Worm (Caenorhabditis elegans): ENCODE data around the gene srh-146.
"Not testable (repeated sequence)": the region's sequence is repeated elsewhere in the genome, so short reads cannot be mapped to it uniquely, and the experiment has no call there.

Gene srh-146

DNA sequence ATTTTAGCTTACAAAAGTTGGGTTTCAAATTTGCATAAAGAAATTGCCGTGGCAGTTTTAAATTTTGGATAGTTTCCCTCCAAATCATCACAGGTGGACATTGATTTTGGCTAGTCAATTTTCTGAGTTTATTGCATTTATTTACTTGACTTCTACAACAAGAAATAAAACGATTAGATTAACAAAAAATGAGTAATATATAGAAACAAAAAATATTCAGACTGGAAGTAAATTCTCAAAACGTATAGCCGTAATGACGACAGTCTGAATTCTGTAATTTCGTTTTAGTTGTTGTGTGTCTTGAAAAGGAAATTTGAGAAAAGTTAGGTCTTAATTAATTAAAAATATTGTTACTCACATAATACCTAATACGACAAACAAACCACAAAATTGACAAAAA is 24.4 kb downstream of the srh-146 start, which contains the start of gene srw-141:
srw-141 (minus strand) TSS at position 101 of the 400 bp plus-strand sequence.
- TF ChIP-seq B0310.2 (tag; optimal IDR thresholded peaks at IDR 0.05) (no peak), flt-1 (GFP tag; IDR thresholded peaks at IDR 0.05) (no peak), ceh-13 (GFP tag; optimal IDR thresholded peaks at IDR 0.05) (no peak), sea-1 (GFP tag; conservative IDR thresholded peaks at IDR 0.05) (no peak), tra-4 (tag; optimal IDR thresholded peaks at IDR 0.05) (no peak), ama-1 (optimal IDR thresholded peaks at IDR 0.05) (no peak), scrt-1 (GFP tag; IDR thresholded peaks at IDR 0.05) (no peak)

ce11 chrV:2941405-2941804 is 27.4 kb downstream of the srh-146 start, which contains the start of gene srw-143:
TSS of gene srw-143 (minus strand) at chrV:2941505.
- TF ChIP-seq ceh-13 (GFP tag; optimal IDR thresholded peaks at IDR 0.05) = no peak
- no peak for TF ChIP-seq flt-1 (GFP tag; IDR thresholded peaks at IDR 0.05)
- TF ChIP-seq hmg-4 (GFP tag; optimal IDR thresholded peaks at IDR 0.05) = no peak
- no peak for TF ChIP-seq tbx-11 (GFP tag; IDR thresholded peaks at IDR 0.05)
- no peak for TF ChIP-seq scrt-1 (GFP tag; IDR thresholded peaks at IDR 0.05)
- TF ChIP-seq tra-4 (tag; optimal IDR thresholded peaks at IDR 0.05) = no peak
- TF ChIP-seq hmbx-1 (tag; optimal IDR thresholded peaks at IDR 0.05) = no peak
- TF ChIP-seq ets-7 (tag; optimal IDR thresholded peaks at IDR 0.05) = no peak
- no peak for TF ChIP-seq ama-1 (optimal IDR thresholded peaks at IDR 0.05)
- TF ChIP-seq hnd-1 (tag; optimal IDR thresholded peaks at IDR 0.05) = no peak
- no peak for TF ChIP-seq aly-1 (tag; optimal IDR thresholded peaks at IDR 0.05)
- no peak for TF ChIP-seq sea-1 (GFP tag; conservative IDR thresholded peaks at IDR 0.05)

- no peak for TF ChIP-seq ama-1 (optimal IDR thresholded peaks at IDR 0.05)
- TF ChIP-seq flt-1 (GFP tag; IDR thresholded peaks at IDR 0.05) = no peak
- no peak for TF ChIP-seq pes-1 (GFP tag; IDR thresholded peaks at IDR 0.05)
- TF ChIP-seq aly-1 (tag; optimal IDR thresholded peaks at IDR 0.05) = no peak
- no peak for TF ChIP-seq hmg-4 (GFP tag; optimal IDR thresholded peaks at IDR 0.05)
- TF ChIP-seq scrt-1 (GFP tag; IDR thresholded peaks at IDR 0.05) = no peak
- no peak for TF ChIP-seq ceh-13 (GFP tag; optimal IDR thresholded peaks at IDR 0.05)
- no peak for TF ChIP-seq hmbx-1 (tag; optimal IDR thresholded peaks at IDR 0.05)
- no peak for TF ChIP-seq sea-1 (GFP tag; conservative IDR thresholded peaks at IDR 0.05)
- TF ChIP-seq tbx-37 (GFP tag; conservative IDR thresholded peaks at IDR 0.05) = no peak
- no peak for TF ChIP-seq tra-4 (tag; optimal IDR thresholded peaks at IDR 0.05)
- TF ChIP-seq hnd-1 (tag; optimal IDR thresholded peaks at IDR 0.05) = no peak
- TF ChIP-seq ceh-36 (tag; optimal IDR thresholded peaks at IDR 0.05) = no peak
- no peak for TF ChIP-seq ets-7 (tag; optimal IDR thresholded peaks at IDR 0.05)
- no peak for TF ChIP-seq F13C5.2 (tag; optimal IDR thresholded peaks at IDR 0.05)
- TF ChIP-seq tbx-11 (GFP tag; IDR thresholded peaks at IDR 0.05) = no peak
- TF ChIP-seq B0310.2 (tag; optimal IDR thresholded peaks at IDR 0.05) = no peak
Observed at ce11 chrV:2942247-2942646, 28.2 kb downstream of the srh-146 start.

ce11 chrV:2943859-2944258 is 29.8 kb downstream of the srh-146 start, which contains the start of gene srw-137:
TSS of gene srw-137 (minus strand) at chrV:2943959.
- TF ChIP-seq scrt-1 (GFP tag; IDR thresholded peaks at IDR 0.05) = no peak
- TF ChIP-seq tbx-37 (GFP tag; conservative IDR thresholded peaks at IDR 0.05) = no peak
- no peak for TF ChIP-seq aly-1 (tag; optimal IDR thresholded peaks at IDR 0.05)
- no peak for TF ChIP-seq flt-1 (GFP tag; IDR thresholded peaks at IDR 0.05)
- no peak for TF ChIP-seq hnd-1 (tag; optimal IDR thresholded peaks at IDR 0.05)
- TF ChIP-seq pes-1 (GFP tag; IDR thresholded peaks at IDR 0.05) = no peak
- TF ChIP-seq ama-1 (optimal IDR thresholded peaks at IDR 0.05) = no peak
- no peak for TF ChIP-seq tra-4 (tag; optimal IDR thresholded peaks at IDR 0.05)
- no peak for TF ChIP-seq ets-7 (tag; optimal IDR thresholded peaks at IDR 0.05)
- no peak for TF ChIP-seq hmg-4 (GFP tag; optimal IDR thresholded peaks at IDR 0.05)
- no peak for TF ChIP-seq sea-1 (GFP tag; conservative IDR thresholded peaks at IDR 0.05)
- no peak for TF ChIP-seq F13C5.2 (tag; optimal IDR thresholded peaks at IDR 0.05)
- TF ChIP-seq ceh-13 (GFP tag; optimal IDR thresholded peaks at IDR 0.05) = no peak
- TF ChIP-seq hmbx-1 (tag; optimal IDR thresholded peaks at IDR 0.05) = no peak
- no peak for TF ChIP-seq ceh-36 (tag; optimal IDR thresholded peaks at IDR 0.05)
- no peak for TF ChIP-seq tbx-11 (GFP tag; IDR thresholded peaks at IDR 0.05)
- no peak for TF ChIP-seq B0310.2 (tag; optimal IDR thresholded peaks at IDR 0.05)

- TF ChIP-seq flt-1 (GFP tag; IDR thresholded peaks at IDR 0.05) (no peak), scrt-1 (GFP tag; IDR thresholded peaks at IDR 0.05) (no peak), ets-7 (tag; optimal IDR thresholded peaks at IDR 0.05) (no peak), hmbx-1 (tag; optimal IDR thresholded peaks at IDR 0.05) (no peak), B0310.2 (tag; optimal IDR thresholded peaks at IDR 0.05) (no peak), pes-1 (GFP tag; IDR thresholded peaks at IDR 0.05) (no peak), ceh-36 (tag; optimal IDR thresholded peaks at IDR 0.05) (no peak), F13C5.2 (tag; optimal IDR thresholded peaks at IDR 0.05) (no peak)
Observed at ce11 chrV:2945602-2946001, 31.6 kb downstream of the srh-146 start, which contains the start of gene srh-87. TSS of gene srh-87 (minus strand) at chrV:2945702.

DNA sequence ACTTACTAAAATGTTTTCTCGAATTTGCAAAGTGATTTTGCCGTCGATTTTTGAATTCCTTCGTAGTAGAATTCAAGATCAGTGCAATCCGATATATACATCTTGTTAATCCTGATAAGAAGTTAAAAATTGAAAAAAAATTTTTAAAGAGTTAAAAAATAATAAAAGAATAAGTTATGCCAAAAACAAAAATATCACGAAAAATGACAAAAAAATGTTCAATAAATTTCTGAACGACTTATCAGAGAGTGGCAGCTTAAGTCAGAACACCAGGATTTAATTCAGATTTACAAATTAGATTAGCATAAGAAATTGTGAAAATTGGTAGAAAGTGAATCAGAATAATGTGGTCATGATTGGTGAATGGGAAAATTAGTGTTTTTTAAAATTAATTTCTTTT is 38.1 kb downstream of the srh-146 start, which contains the start of gene srw-122:
srw-122 (minus strand) TSS at position 101 of the 400 bp plus-strand sequence.
- TF ChIP-seq F13C5.2 (tag; optimal IDR thresholded peaks at IDR 0.05); scrt-1 (GFP tag; IDR thresholded peaks at IDR 0.05); hmbx-1 (tag; optimal IDR thresholded peaks at IDR 0.05): not testable (repeated sequence)

- TF ChIP-seq F13C5.2 (tag; optimal IDR thresholded peaks at IDR 0.05); scrt-1 (GFP tag; IDR thresholded peaks at IDR 0.05); ceh-13 (GFP tag; optimal IDR thresholded peaks at IDR 0.05): not testable (repeated sequence)
Observed at ce11 chrV:2955342-2955741, 41.3 kb downstream of the srh-146 start, which contains the start of gene srh-248. TSS of gene srh-248 (minus strand) at chrV:2955442.

DNA sequence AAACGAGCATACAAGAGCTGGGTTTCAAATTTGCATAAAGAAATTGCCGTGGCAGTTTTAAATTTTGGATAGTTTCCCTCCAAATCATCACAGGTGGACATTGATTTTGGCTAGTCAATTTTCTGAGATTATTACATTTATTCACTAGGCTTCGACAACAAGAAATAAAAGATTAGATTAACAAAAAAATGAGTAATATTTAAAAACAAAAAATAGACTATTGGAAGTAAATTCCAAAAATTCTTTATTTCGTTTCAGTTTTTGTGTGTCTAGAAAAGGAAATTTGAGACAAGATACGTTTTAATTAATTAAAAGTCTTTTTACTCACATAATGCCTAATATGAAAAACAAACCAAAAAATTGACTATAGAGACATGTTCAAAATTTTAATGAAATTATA is 44.2 kb downstream of the srh-146 start, which contains the start of gene srw-142:
srw-142 (minus strand) TSS at position 101 of the 400 bp plus-strand sequence.
- TF ChIP-seq tbx-11 (GFP tag; IDR thresholded peaks at IDR 0.05) (no peak), B0310.2 (tag; optimal IDR thresholded peaks at IDR 0.05) (no peak), tbx-37 (GFP tag; conservative IDR thresholded peaks at IDR 0.05) (no peak), ceh-13 (GFP tag; optimal IDR thresholded peaks at IDR 0.05) (no peak), hmbx-1 (tag; optimal IDR thresholded peaks at IDR 0.05) (no peak), ets-7 (tag; optimal IDR thresholded peaks at IDR 0.05) (no peak), sea-1 (GFP tag; conservative IDR thresholded peaks at IDR 0.05) (no peak), scrt-1 (GFP tag; IDR thresholded peaks at IDR 0.05) (no peak), flt-1 (GFP tag; IDR thresholded peaks at IDR 0.05) (no peak), F13C5.2 (tag; optimal IDR thresholded peaks at IDR 0.05) (no peak), hnd-1 (tag; optimal IDR thresholded peaks at IDR 0.05) (no peak), ama-1 (optimal IDR thresholded peaks at IDR 0.05) (no peak), hmg-4 (GFP tag; optimal IDR thresholded peaks at IDR 0.05) (no peak), tra-4 (tag; optimal IDR thresholded peaks at IDR 0.05) (no peak), pes-1 (GFP tag; IDR thresholded peaks at IDR 0.05) (no peak), ceh-36 (tag; optimal IDR thresholded peaks at IDR 0.05) (no peak), aly-1 (tag; optimal IDR thresholded peaks at IDR 0.05) (no peak)

All from whole organism, early embryonic.